Fruit fly (Drosophila melanogaster) whole organism: ENCODE data around the gene CG31347.

ENCODE experiments used
- CG8478 ChIP-seq: fragments of >200 bp; optimal IDR thresholded peaks from 2 replicates; lab custom pipeline; 2018; ENCODE audit warnings: inconsistent platforms
- EcR ChIP-seq, 2 experiments: fragments of >200 bp; optimal IDR thresholded peaks; 2 replicates each; lab custom pipeline; 2017; ENCODE audit warnings: missing biosample characterization in 2 of 2, missing genetic modification characterization in 2 of 2, missing genetic modification reagents in 2 of 2
- pan ChIP-seq: fragments of >200 bp; optimal IDR thresholded peaks from 2 replicates; lab custom pipeline; 2017
- psq ChIP-seq: fragments of >200 bp; optimal IDR thresholded peaks from 2 replicates; lab custom pipeline; 2017

dm6 chr3R:12645771-12646317, 46.6 kb downstream of the CG31347 start:
- TF ChIP-seq psq = no peak
- no peak for TF ChIP-seq EcR (GFP tag; optimal IDR thresholded peaks at IDR 0.05; lab: Kevin White, UChicago)
- TF ChIP-seq pan (lab: Kevin White, UChicago) = no peak
- no peak for TF ChIP-seq CG8478
